Worm (Caenorhabditis elegans) whole organism, L1 larva: Measurements from ENCODE around the gene cfap-20.

Experiments used
- C16A3.4 ChIP-seq: fragments of 150-350 bp; optimal IDR thresholded peaks from 2 replicates; lab custom pipeline; 2014; ENCODE audit warnings: missing biosample characterization, missing genetic modification characterization
- C34B4.2 ChIP-seq: sonication (generic microtip); optimal IDR thresholded peaks from 2 replicates; lab custom pipeline; 2017; ENCODE audit warnings: mild to moderate bottlenecking, missing genetic modification characterization, missing compliant biosample characterization
- F16B12.6 ChIP-seq: fragments of 150-350 bp; optimal IDR thresholded peaks from 2 replicates; lab custom pipeline; 2014; ENCODE audit warnings: missing biosample characterization, missing genetic modification characterization
- Y116A8C.19 ChIP-seq: sonication (generic microtip); optimal IDR thresholded peaks from 2 replicates; lab custom pipeline; 2016; ENCODE audit warnings: missing compliant biosample characterization, missing genetic modification characterization, borderline replicate concordance
- aha-1 ChIP-seq: fragments of 150-350 bp; optimal IDR thresholded peaks from 2 replicates; lab custom pipeline; 2014; ENCODE audit warnings: missing biosample characterization, missing genetic modification characterization
- aly-2 ChIP-seq: fragments of 150-350 bp; optimal IDR thresholded peaks from 2 replicates; lab custom pipeline; 2014; ENCODE audit warnings: missing biosample characterization, missing genetic modification characterization
- blmp-1 ChIP-seq: fragments of 150-350 bp; optimal IDR thresholded peaks from 2 replicates; lab custom pipeline; 2014; ENCODE audit warnings: missing biosample characterization, missing genetic modification characterization
- ceh-63 ChIP-seq: fragments of 200-800 bp; sonication (Bioruptor generic); optimal IDR thresholded peaks from 2 replicates; lab custom pipeline; 2018; ENCODE audit warnings: mild to moderate bottlenecking, missing genetic modification characterization, missing compliant biosample characterization
- ceh-8 ChIP-seq: fragments of 200-800 bp; sonication (Bioruptor generic); optimal IDR thresholded peaks from 2 replicates; lab custom pipeline; 2018; ENCODE audit warnings: mild to moderate bottlenecking, missing genetic modification characterization, moderate library complexity, missing compliant biosample characterization
- ceh-82 ChIP-seq, 3 experiments: fragments of 150-350 bp in 1 of 3; sonication (generic microtip) in 2 of 3; optimal IDR thresholded peaks; 2 replicates each; lab custom pipeline; 2014 to 2017; ENCODE audit warnings: missing biosample characterization in 3 of 3, missing genetic modification characterization in 3 of 3
- ceh-88 ChIP-seq: fragments of 200-800 bp; sonication (Bioruptor generic); IDR thresholded peaks from 2 replicates; pipeline ENCODE4 v1.3.6; 2022; ENCODE audit warnings: missing genetic modification characterization, missing compliant biosample characterization
- dpl-1 ChIP-seq, 3 experiments: fragments of 150-350 bp in 2 of 3; sonication (generic microtip) in 1 of 3; optimal IDR thresholded peaks; 2 replicates each; lab custom pipeline; 2014 to 2017; ENCODE audit warnings: missing biosample characterization in 3 of 3, missing genetic modification characterization in 3 of 3, missing genetic modification reagents in 3 of 3
- efl-1 ChIP-seq, 4 experiments: fragments of 150-350 bp; optimal IDR thresholded peaks in 3 of 4; peaks in 1 of 4; 1 replicate in 1 of 4; 2 replicates in 3 of 4; lab custom pipeline; 2014; ENCODE audit warnings: missing biosample characterization in 2 of 4, missing genetic modification characterization in 2 of 4, missing genetic modification reagents in 2 of 4
- efl-3 ChIP-seq: fragments of 200-800 bp; sonication (Bioruptor generic); optimal IDR thresholded peaks from 2 replicates; lab custom pipeline; 2018; ENCODE audit warnings: mild to moderate bottlenecking, missing genetic modification characterization, missing compliant biosample characterization
- egl-13 ChIP-seq: sonication (generic microtip); optimal IDR thresholded peaks from 2 replicates; lab custom pipeline; 2016; ENCODE audit warnings: missing genotype, missing genetic modification reagents, missing genetic modification characterization, missing compliant biosample characterization
- ets-5 ChIP-seq: fragments of 200-800 bp; sonication (Bioruptor generic); IDR thresholded peaks from 2 replicates; pipeline ENCODE4 v1.3.6; 2022; ENCODE audit warnings: missing genetic modification characterization, missing compliant biosample characterization
- fkh-10 ChIP-seq: sonication (generic microtip); optimal IDR thresholded peaks from 2 replicates; lab custom pipeline; 2017; ENCODE audit warnings: missing biosample characterization, missing genetic modification reagents, missing genetic modification characterization
- fos-1 ChIP-seq: fragments of 150-350 bp; optimal IDR thresholded peaks from 2 replicates; lab custom pipeline; 2014; ENCODE audit warnings: missing biosample characterization, missing genetic modification characterization
- grh-1 ChIP-seq: fragments of 200-800 bp; sonication (Bioruptor generic); IDR thresholded peaks from 2 replicates; pipeline ENCODE4 v1.3.6; 2022; ENCODE audit warnings: missing genetic modification reagents, missing genetic modification characterization, missing compliant biosample characterization
- isw-1 ChIP-seq: fragments of 200-800 bp; sonication (Bioruptor generic); IDR thresholded peaks from 2 replicates; pipeline ENCODE4 v1.3.6; 2022; ENCODE audit warnings: missing genetic modification characterization, missing compliant biosample characterization
- jun-1 ChIP-seq: fragments of 150-350 bp; optimal IDR thresholded peaks from 2 replicates; lab custom pipeline; 2014; ENCODE audit warnings: missing biosample characterization, missing genetic modification reagents, missing genetic modification characterization
- lin-14 ChIP-seq: fragments of 200-800 bp; sonication (Bioruptor generic); optimal IDR thresholded peaks from 2 replicates; lab custom pipeline; 2018; ENCODE audit warnings: mild to moderate bottlenecking, missing genetic modification characterization, moderate library complexity, missing compliant biosample characterization
- lin-15B ChIP-seq: fragments of 150-350 bp; sonication (generic microtip); optimal IDR thresholded peaks from 3 replicates; lab custom pipeline; 2014; ENCODE audit warnings: missing biosample characterization, missing genetic modification characterization
- lin-35 ChIP-seq, 2 experiments: fragments of 150-350 bp; optimal IDR thresholded peaks; 2 replicates each; lab custom pipeline; 2014; ENCODE audit warnings: missing biosample characterization in 2 of 2, missing genetic modification characterization in 2 of 2, missing genetic modification reagents in 2 of 2
- lir-3 ChIP-seq: sonication (generic microtip); optimal IDR thresholded peaks from 2 replicates; lab custom pipeline; 2016; ENCODE audit warnings: mild to moderate bottlenecking, missing genetic modification characterization, moderate library complexity, missing compliant biosample characterization; ENCODE audit not compliant: poor library complexity
- lsy-2 ChIP-seq, 2 experiments: fragments of 150-350 bp; optimal IDR thresholded peaks; 2 replicates each; lab custom pipeline; 2014; ENCODE audit warnings: missing biosample characterization in 2 of 2, missing genetic modification characterization in 2 of 2
- mab-9 ChIP-seq: fragments of 200-800 bp; sonication (Bioruptor generic); IDR thresholded peaks from 2 replicates; pipeline ENCODE4 v1.3.6; 2022; ENCODE audit warnings: missing genetic modification reagents, missing genetic modification characterization, missing compliant biosample characterization
- mep-1 ChIP-seq: fragments of 150-350 bp; optimal IDR thresholded peaks from 2 replicates; lab custom pipeline; 2014; ENCODE audit warnings: missing biosample characterization, missing genetic modification characterization
- nhr-11 ChIP-seq: fragments of 150-350 bp; optimal IDR thresholded peaks from 2 replicates; lab custom pipeline; 2014; ENCODE audit warnings: missing biosample characterization, missing genetic modification characterization
- nhr-12 ChIP-seq: sonication (generic microtip); optimal IDR thresholded peaks from 2 replicates; lab custom pipeline; 2017; ENCODE audit warnings: missing biosample characterization, missing genetic modification characterization
- nhr-20 ChIP-seq: sonication (generic microtip); optimal IDR thresholded peaks from 2 replicates; lab custom pipeline; 2016; ENCODE audit warnings: mild to moderate bottlenecking, missing genetic modification characterization, missing compliant biosample characterization
- nhr-28 ChIP-seq: fragments of 150-350 bp; optimal IDR thresholded peaks from 2 replicates; lab custom pipeline; 2014; ENCODE audit warnings: missing biosample characterization, missing genetic modification characterization
- nhr-47 ChIP-seq: sonication (generic microtip); optimal IDR thresholded peaks from 2 replicates; lab custom pipeline; 2016; ENCODE audit warnings: mild to moderate bottlenecking, missing genetic modification characterization, moderate library complexity, missing compliant biosample characterization
- nhr-71 ChIP-seq: sonication (generic microtip); optimal IDR thresholded peaks from 2 replicates; lab custom pipeline; 2016; ENCODE audit warnings: mild to moderate bottlenecking, missing genetic modification characterization, moderate library complexity, missing compliant biosample characterization
- nhr-84 ChIP-seq: sonication (generic microtip); optimal IDR thresholded peaks from 2 replicates; lab custom pipeline; 2017; ENCODE audit warnings: missing biosample characterization, missing genetic modification characterization
- nhr-85 ChIP-seq: sonication (generic microtip); peaks from one replicate; lab custom pipeline; 2016; ENCODE audit warnings: missing genetic modification characterization, inconsistent platforms, missing compliant biosample characterization
- rnt-1 ChIP-seq: sonication (generic microtip); optimal IDR thresholded peaks from 2 replicates; lab custom pipeline; 2016; ENCODE audit warnings: mild to moderate bottlenecking, missing genetic modification characterization, moderate library complexity, missing compliant biosample characterization
- skn-1 ChIP-seq: fragments of 150-350 bp; optimal IDR thresholded peaks from 2 replicates; lab custom pipeline; 2014; ENCODE audit warnings: missing biosample characterization, missing genetic modification characterization
- sox-4 ChIP-seq: sonication (generic microtip); optimal IDR thresholded peaks from 2 replicates; lab custom pipeline; 2016; ENCODE audit warnings: missing genetic modification characterization, missing compliant biosample characterization
- unc-62 ChIP-seq: fragments of 150-350 bp; optimal IDR thresholded peaks from 2 replicates; lab custom pipeline; 2014; ENCODE audit warnings: missing biosample characterization, missing genetic modification reagents, missing genetic modification characterization
- unc-86 ChIP-seq: sonication (generic microtip); optimal IDR thresholded peaks from 2 replicates; lab custom pipeline; 2016; ENCODE audit warnings: missing genetic modification characterization, missing compliant biosample characterization
- zag-1 ChIP-seq: fragments of 150-350 bp; optimal IDR thresholded peaks from 2 replicates; lab custom pipeline; 2014; ENCODE audit warnings: missing biosample characterization, missing genetic modification characterization
- ztf-11 ChIP-seq, 2 experiments: sonication (generic microtip); optimal IDR thresholded peaks; 2 replicates each; lab custom pipeline; 2016 to 2017; ENCODE audit warnings: missing genetic modification characterization in 2 of 2, missing biosample characterization in 1 of 2, missing compliant biosample characterization in 1 of 2

cfap-20 gene

DNA sequence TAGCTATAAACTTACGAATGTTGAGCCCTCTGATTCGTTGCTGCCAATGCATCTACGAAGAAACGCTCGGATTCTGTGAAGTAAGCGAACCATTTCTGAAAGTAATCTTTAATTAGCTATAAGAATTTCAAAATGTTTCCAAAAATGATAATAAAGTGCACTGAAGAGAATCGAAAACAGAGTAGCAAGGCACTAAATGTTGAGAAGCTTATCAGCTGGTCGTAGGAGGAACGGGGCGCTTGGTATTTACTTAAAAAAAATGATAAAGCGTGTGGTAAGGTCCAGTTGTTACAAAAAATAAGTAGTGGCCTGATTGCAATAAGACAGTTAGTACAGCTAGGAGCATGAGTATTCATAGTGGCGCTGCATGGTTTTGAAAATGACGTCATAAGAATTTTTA, 9.0 kb upstream of the cfap-20 start, which contains the start of gene C54C6.7:
TSS of gene C54C6.7 (minus strand) at position 101 of the 400 bp plus-strand sequence.
- TF ChIP-seq unc-62 (no peak), blmp-1 (no peak), lin-35 (GFP tag; optimal IDR thresholded peaks at IDR 0.05; lab: Kevin White, UChicago) (no peak), jun-1 (tag; lab: Kevin White, UChicago) (no peak), nhr-12 (tag; lab: Kevin White, UChicago) (no peak), zag-1 (no peak), nhr-84 (tag; lab: Kevin White, UChicago) (no peak), unc-86 (tag; lab: Kevin White, UChicago) (no peak), lin-14 (GFP tag; lab: Kevin White, UChicago) (no peak), nhr-20 (tag; lab: Kevin White, UChicago) (no peak), ztf-11 (tag; optimal IDR thresholded peaks at IDR 0.05; lab: Kevin White, UChicago) (no peak), fkh-10 (GFP tag; lab: Kevin White, UChicago) (no peak), sox-4 (tag; lab: Kevin White, UChicago) (no peak), isw-1 (GFP tag; lab: Robert Waterston, UW) (no peak)

DNA sequence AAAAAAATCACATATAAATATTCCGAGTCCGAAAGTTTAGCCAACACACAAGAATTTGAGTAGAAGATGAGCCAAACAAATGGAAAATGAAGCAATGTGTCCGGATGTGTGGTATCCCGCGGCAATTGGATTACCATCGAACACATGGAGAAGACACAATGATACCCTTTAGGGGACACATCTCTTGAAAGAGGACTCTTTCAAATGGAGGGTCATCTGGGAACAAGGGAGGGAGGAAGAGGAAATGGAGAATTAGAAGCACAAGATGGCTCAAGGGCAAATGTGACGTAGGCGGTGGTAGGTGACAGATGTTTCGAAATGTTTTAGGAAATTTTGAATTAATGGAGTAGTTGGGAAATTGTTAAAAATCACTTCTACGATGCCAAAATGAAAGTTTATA, 5.8 kb upstream of the cfap-20 start:
- peak in 1 of 2 experiments; percentile 2 for TF ChIP-seq ztf-11 (tag; optimal IDR thresholded peaks at IDR 0.05; lab: Kevin White, UChicago)
- peak; percentile 61 for TF ChIP-seq lin-14 (GFP tag; lab: Kevin White, UChicago)
- peak; percentile 12 for TF ChIP-seq zag-1
- TF ChIP-seq rnt-1 = no peak

DNA sequence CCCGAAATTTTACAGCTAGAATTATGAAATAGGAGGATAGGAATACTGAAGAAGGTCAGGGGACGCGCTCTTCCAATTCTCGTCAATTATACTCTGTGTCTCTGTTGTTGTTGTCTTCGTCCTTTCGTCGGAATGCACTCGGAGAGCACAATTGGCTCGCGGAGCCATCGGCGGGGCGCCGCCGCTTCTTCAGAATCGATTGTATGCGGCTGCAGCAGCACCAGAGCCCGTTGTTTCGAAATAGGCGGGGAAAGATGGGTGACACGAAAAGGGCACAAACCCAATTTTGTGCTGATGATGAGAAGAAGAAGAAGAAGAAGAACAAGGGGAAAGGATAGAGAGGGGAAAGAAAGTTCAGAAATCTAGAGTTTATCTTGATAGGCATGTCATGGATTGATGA, 4.8 kb upstream of the cfap-20 start:
- TF ChIP-seq efl-3 (GFP tag; lab: Kevin White, UChicago) (no peak), nhr-47 (tag; lab: Kevin White, UChicago) (peak; percentile 11), nhr-12 (tag; lab: Kevin White, UChicago) (no peak), ceh-88 (GFP tag; lab: Robert Waterston, UW) (no peak), ceh-82 (tag; optimal IDR thresholded peaks at IDR 0.05; lab: Kevin White, UChicago) (peak in 2 of 3 experiments; percentile 32 to 52), ceh-63 (GFP tag; lab: Kevin White, UChicago) (no peak), fkh-10 (GFP tag; lab: Kevin White, UChicago) (peak; percentile 1), dpl-1 (GFP tag; optimal IDR thresholded peaks at IDR 0.05; lab: Kevin White, UChicago) (no peak), nhr-71 (peak; percentile 21), lin-15B (tag; lab: Kevin White, UChicago) (no peak), lsy-2 (tag; optimal IDR thresholded peaks at IDR 0.05; lab: Kevin White, UChicago) (peak in 1 of 2 experiments; percentile 28), nhr-28 (tag; lab: Kevin White, UChicago) (no peak), zag-1 (no peak), isw-1 (GFP tag; lab: Robert Waterston, UW) (peak; percentile 14), lin-14 (GFP tag; lab: Kevin White, UChicago) (peak; percentile 87), fos-1 (no peak), efl-1 (optimal IDR thresholded peaks at IDR 0.05; lab: Kevin White, UChicago) (no peak), efl-1 (GFP tag; optimal IDR thresholded peaks at IDR 0.05 in 1 of 2; lab: Kevin White, UChicago) (peak in 1 of 2 experiments; percentile 75), F16B12.6 (tag; lab: Kevin White, UChicago) (peak; percentile 4), ztf-11 (tag; optimal IDR thresholded peaks at IDR 0.05; lab: Kevin White, UChicago) (peak in 1 of 2 experiments; percentile 4), C34B4.2 (tag; lab: Kevin White, UChicago) (no peak)

DNA sequence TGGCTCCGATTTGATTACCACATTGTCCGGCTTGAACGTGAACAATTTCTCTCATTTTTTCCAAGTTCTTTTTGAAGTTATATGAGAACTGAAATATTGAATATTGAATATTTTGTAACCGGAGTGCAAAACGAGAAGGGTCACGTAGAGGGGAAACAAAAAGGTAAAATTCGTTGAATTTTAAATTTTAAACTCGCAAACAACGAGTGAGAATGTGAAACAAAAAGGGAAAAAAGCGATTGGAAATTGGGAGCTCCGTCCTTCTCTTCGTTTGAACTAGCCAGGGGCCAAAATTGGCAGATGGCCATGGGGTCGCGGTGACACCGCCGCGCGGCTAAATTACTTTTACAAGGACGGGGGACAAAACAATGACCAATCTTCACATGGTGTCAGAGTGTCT, 4.2 kb upstream of the cfap-20 start, which contains the start of gene ben-1:
TSS of gene ben-1 (minus strand) at position 101 of the 400 bp plus-strand sequence.
- TF ChIP-seq ets-5 (GFP tag; lab: Robert Waterston, UW) (no peak), nhr-85 (tag; lab: Kevin White, UChicago) (peak; percentile 28), egl-13 (tag; lab: Kevin White, UChicago) (no peak), nhr-11 (tag; lab: Kevin White, UChicago) (no peak)

DNA sequence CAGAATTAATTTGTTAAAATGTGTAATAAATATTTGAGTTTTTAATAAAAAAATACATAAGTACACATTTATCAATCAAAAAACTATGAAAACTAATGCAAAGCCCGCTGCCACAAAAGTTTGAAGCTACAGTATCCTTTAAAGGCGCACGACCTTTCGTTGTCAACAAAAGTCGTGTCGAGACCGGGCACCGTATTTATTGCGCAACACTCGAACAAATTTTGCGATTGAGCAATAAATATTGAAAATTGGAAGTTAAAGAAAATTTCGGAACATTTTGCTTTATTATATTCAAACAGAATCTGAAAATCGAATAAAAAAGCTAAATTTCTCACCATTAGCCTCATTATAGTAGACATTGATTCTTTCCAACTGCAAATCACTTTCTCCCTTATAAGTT, 3.8 kb upstream of the cfap-20 start:
- TF ChIP-seq egl-13 (tag; lab: Kevin White, UChicago) = no peak
- TF ChIP-seq unc-86 (tag; lab: Kevin White, UChicago) = no peak
- no peak for TF ChIP-seq lsy-2 (tag; optimal IDR thresholded peaks at IDR 0.05; lab: Kevin White, UChicago)
- TF ChIP-seq grh-1 (GFP tag; lab: Robert Waterston, UW) = no peak
- TF ChIP-seq efl-1 (optimal IDR thresholded peaks at IDR 0.05; lab: Kevin White, UChicago) = no peak
- TF ChIP-seq efl-1 (GFP tag; optimal IDR thresholded peaks at IDR 0.05 in 1 of 2; lab: Kevin White, UChicago) = no peak
- TF ChIP-seq ceh-8 (GFP tag; lab: Kevin White, UChicago) = no peak
- no peak for TF ChIP-seq C16A3.4 (tag; lab: Kevin White, UChicago)
- TF ChIP-seq skn-1 (tag; lab: Kevin White, UChicago) = no peak
- TF ChIP-seq mep-1 (tag; lab: Kevin White, UChicago) = no peak
- TF ChIP-seq mab-9 = no peak
- no peak for TF ChIP-seq aly-2 (tag; lab: Kevin White, UChicago)
- TF ChIP-seq lin-35 (GFP tag; optimal IDR thresholded peaks at IDR 0.05; lab: Kevin White, UChicago) = no peak
- no peak for TF ChIP-seq Y116A8C.19
- no peak for TF ChIP-seq aha-1
- no peak for TF ChIP-seq ceh-63 (GFP tag; lab: Kevin White, UChicago)
- TF ChIP-seq lir-3 (tag; lab: Kevin White, UChicago) = no peak
